Worm (Caenorhabditis elegans) whole organism, early embryonic: ENCODE measurements around the gene aka-1.
"Not testable (repeated sequence)": the region's sequence is repeated elsewhere in the genome, so short reads cannot be mapped to it uniquely, and the experiment has no call there.

ENCODE experiments used
- B0310.2 ChIP-seq: sonication (generic microtip); optimal IDR thresholded peaks from 2 replicates; lab custom pipeline; 2016; ENCODE audit warnings: mild to moderate bottlenecking, missing genetic modification characterization, missing compliant biosample characterization
- F13C5.2 ChIP-seq: sonication (generic microtip); optimal IDR thresholded peaks from 2 replicates; lab custom pipeline; 2017; ENCODE audit warnings: mild to moderate bottlenecking, missing genetic modification characterization, inconsistent platforms, missing compliant biosample characterization
- aly-1 ChIP-seq: sonication (generic microtip); optimal IDR thresholded peaks from 2 replicates; lab custom pipeline; 2016; ENCODE audit warnings: missing genetic modification characterization, missing compliant biosample characterization
- ama-1 ChIP-seq: fragments of 150-350 bp; optimal IDR thresholded peaks from 2 replicates; lab custom pipeline; 2014
- ceh-13 ChIP-seq: fragments of 200-800 bp; sonication (Bioruptor generic); optimal IDR thresholded peaks from 2 replicates; lab custom pipeline; 2018; ENCODE audit warnings: mild to moderate bottlenecking, missing genetic modification characterization, missing compliant biosample characterization
- ceh-36 ChIP-seq: sonication (generic microtip); optimal IDR thresholded peaks from 2 replicates; lab custom pipeline; 2016; ENCODE audit warnings: missing genetic modification characterization, inconsistent platforms, missing compliant biosample characterization
- ets-7 ChIP-seq: sonication (generic microtip); optimal IDR thresholded peaks from 2 replicates; lab custom pipeline; 2016; ENCODE audit warnings: missing genotype, missing genetic modification characterization, missing compliant biosample characterization
- flt-1 ChIP-seq: fragments of 200-800 bp; sonication (Bioruptor generic); IDR thresholded peaks from 2 replicates; pipeline ENCODE4 v1.3.6; 2022; ENCODE audit warnings: missing genetic modification characterization, missing compliant biosample characterization
- hmbx-1 ChIP-seq: sonication (generic microtip); optimal IDR thresholded peaks from 2 replicates; lab custom pipeline; 2016; ENCODE audit warnings: mild to moderate bottlenecking, missing genetic modification characterization, missing compliant biosample characterization
- hmg-4 ChIP-seq: fragments of 200-800 bp; sonication (Bioruptor generic); optimal IDR thresholded peaks from 2 replicates; lab custom pipeline; 2018; ENCODE audit warnings: mild to moderate bottlenecking, missing genetic modification characterization, missing compliant biosample characterization
- hnd-1 ChIP-seq: sonication (generic microtip); optimal IDR thresholded peaks from 2 replicates; lab custom pipeline; 2016; ENCODE audit warnings: missing genetic modification characterization, missing compliant biosample characterization
- pes-1 ChIP-seq: fragments of 200-800 bp; sonication (Bioruptor generic); IDR thresholded peaks from 2 replicates; pipeline ENCODE4 v1.3.6; 2022; ENCODE audit warnings: missing genetic modification reagents, missing genetic modification characterization, missing compliant biosample characterization
- scrt-1 ChIP-seq: fragments of 200-800 bp; sonication (Bioruptor generic); IDR thresholded peaks from 2 replicates; pipeline ENCODE4 v1.3.6; 2022; ENCODE audit warnings: missing genetic modification characterization, missing compliant biosample characterization
- sea-1 ChIP-seq: fragments of 200-800 bp; sonication (Bioruptor generic); conservative IDR thresholded peaks from 2 replicates; pipeline ENCODE4 v1.3.6; 2022; ENCODE audit warnings: missing genetic modification characterization, missing compliant biosample characterization
- tbx-11 ChIP-seq: fragments of 200-800 bp; sonication (Bioruptor generic); IDR thresholded peaks from 2 replicates; pipeline ENCODE4 v1.3.6; 2022; ENCODE audit warnings: missing genetic modification characterization, missing compliant biosample characterization
- tbx-37 ChIP-seq: fragments of 200-800 bp; sonication (Bioruptor generic); conservative IDR thresholded peaks from 2 replicates; pipeline ENCODE4 v1.3.6; 2022; ENCODE audit warnings: missing genetic modification reagents, missing genetic modification characterization, missing compliant biosample characterization
- tra-4 ChIP-seq: sonication (generic microtip); optimal IDR thresholded peaks from 2 replicates; lab custom pipeline; 2017; ENCODE audit warnings: missing genetic modification characterization, missing compliant biosample characterization

The aka-1 gene

ce11 chrII:7459205-7459604 lies 19.1 kb downstream of the aka-1 start, which contains the start of gene D1022.2:
D1022.2 (plus strand) TSS chrII:7459505.
- no peak for TF ChIP-seq tbx-11 (GFP tag; lab: Robert Waterston, UW)
- no peak for TF ChIP-seq tbx-37
- TF ChIP-seq ets-7 (tag; lab: Kevin White, UChicago) = no peak
- TF ChIP-seq ceh-36 (tag; lab: Kevin White, UChicago) = no peak
- TF ChIP-seq flt-1 = no peak
- no peak for TF ChIP-seq sea-1 (GFP tag; lab: Robert Waterston, UW)
- TF ChIP-seq aly-1 (tag; lab: Kevin White, UChicago) = no peak
- no peak for TF ChIP-seq B0310.2 (tag; lab: Kevin White, UChicago)
- TF ChIP-seq F13C5.2 = no peak
- no peak for TF ChIP-seq hmg-4 (GFP tag; lab: Kevin White, UChicago)
- TF ChIP-seq ama-1 (lab: Kevin White, UChicago) = no peak
- TF ChIP-seq tra-4 (tag; lab: Kevin White, UChicago) = no peak
- TF ChIP-seq scrt-1 (GFP tag; lab: Robert Waterston, UW) = no peak
- no peak for TF ChIP-seq hmbx-1 (tag; lab: Kevin White, UChicago)
- no peak for TF ChIP-seq hnd-1
- TF ChIP-seq ceh-13 (GFP tag; lab: Kevin White, UChicago) = no peak
- TF ChIP-seq pes-1 (GFP tag; lab: Robert Waterston, UW) = no peak

- TF ChIP-seq ceh-36 (tag; lab: Kevin White, UChicago) (no peak), aly-1 (tag; lab: Kevin White, UChicago) (no peak), ets-7 (tag; lab: Kevin White, UChicago) (no peak), sea-1 (GFP tag; lab: Robert Waterston, UW) (no peak), pes-1 (GFP tag; lab: Robert Waterston, UW) (no peak), tbx-11 (GFP tag; lab: Robert Waterston, UW) (no peak), hnd-1 (no peak), scrt-1 (GFP tag; lab: Robert Waterston, UW) (no peak), F13C5.2 (no peak), tbx-37 (no peak), B0310.2 (tag; lab: Kevin White, UChicago) (no peak), tra-4 (tag; lab: Kevin White, UChicago) (no peak)
Measured at ce11 chrII:7458706-7459105, 19.6 kb downstream of the aka-1 start, which contains the start of gene D1022.5. D1022.5 (minus strand) TSS chrII:7458806.

ce11 chrII:7457210-7457609 lies 21.1 kb downstream of the aka-1 start, which contains the start of gene D1022.4:
D1022.4 (minus strand) TSS chrII:7457292.
- TF ChIP-seq flt-1 = no peak
- TF ChIP-seq hmbx-1 (tag; lab: Kevin White, UChicago) = no peak
- no peak for TF ChIP-seq pes-1 (GFP tag; lab: Robert Waterston, UW)
- no peak for TF ChIP-seq hnd-1
- TF ChIP-seq ceh-13 (GFP tag; lab: Kevin White, UChicago) = no peak
- TF ChIP-seq sea-1 (GFP tag; lab: Robert Waterston, UW) = no peak
- no peak for TF ChIP-seq B0310.2 (tag; lab: Kevin White, UChicago)
- TF ChIP-seq F13C5.2 = no peak
- TF ChIP-seq ets-7 (tag; lab: Kevin White, UChicago) = no peak
- TF ChIP-seq scrt-1 (GFP tag; lab: Robert Waterston, UW) = no peak
- TF ChIP-seq hmg-4 (GFP tag; lab: Kevin White, UChicago) = no peak
- TF ChIP-seq aly-1 (tag; lab: Kevin White, UChicago) = no peak
- no peak for TF ChIP-seq ama-1 (lab: Kevin White, UChicago)
- TF ChIP-seq tra-4 (tag; lab: Kevin White, UChicago) = no peak
- TF ChIP-seq ceh-36 (tag; lab: Kevin White, UChicago) = no peak
- TF ChIP-seq tbx-11 (GFP tag; lab: Robert Waterston, UW) = no peak
- no peak for TF ChIP-seq tbx-37

ce11 chrII:7456184-7456583 lies 22.2 kb downstream of the aka-1 start, which contains the start of gene D1022.3:
D1022.3 (minus strand) TSS chrII:7456284.
- TF ChIP-seq tra-4 (tag; lab: Kevin White, UChicago) (no peak), hmbx-1 (tag; lab: Kevin White, UChicago) (no peak), tbx-11 (GFP tag; lab: Robert Waterston, UW) (no peak), ets-7 (tag; lab: Kevin White, UChicago) (no peak), pes-1 (GFP tag; lab: Robert Waterston, UW) (no peak), tbx-37 (no peak), hmg-4 (GFP tag; lab: Kevin White, UChicago) (no peak), flt-1 (no peak), hnd-1 (no peak), ceh-36 (tag; lab: Kevin White, UChicago) (no peak), sea-1 (GFP tag; lab: Robert Waterston, UW) (no peak), ama-1 (lab: Kevin White, UChicago) (no peak)

- not testable (repeated sequence) for TF ChIP-seq hmbx-1, ets-7, ceh-36 (tag; lab: Kevin White, UChicago)
Measured at ce11 chrII:7434958-7435357, 43.4 kb downstream of the aka-1 start, which contains the start of gene K02A2.1. K02A2.1 (plus strand) TSS chrII:7435258.

- no peak for TF ChIP-seq aly-1 (tag; lab: Kevin White, UChicago)
- no peak for TF ChIP-seq B0310.2 (tag; lab: Kevin White, UChicago)
- no peak for TF ChIP-seq hnd-1
- TF ChIP-seq tbx-11 (GFP tag; lab: Robert Waterston, UW) = no peak
- no peak for TF ChIP-seq ama-1 (lab: Kevin White, UChicago)
- no peak for TF ChIP-seq ceh-13 (GFP tag; lab: Kevin White, UChicago)
Measured at ce11 chrII:7434182-7434581, 44.2 kb downstream of the aka-1 start, which contains the start of gene kcc-3. kcc-3 (minus strand) TSS chrII:7434282.

- no peak for TF ChIP-seq flt-1
Measured at ce11 chrII:7432327-7432726, 46.0 kb downstream of the aka-1 start, which contains the start of gene srd-54. srd-54 (plus strand) TSS chrII:7432627.
